Worm (Caenorhabditis elegans) whole organism, late embryonic: ENCODE data around the gene K02E2.6.

Experiments used
- K09A11.1 ChIP-seq: sonication (generic microtip); optimal IDR thresholded peaks from 2 replicates; lab custom pipeline; 2017; ENCODE audit warnings: antibody characterized with exemption, mild to moderate bottlenecking, missing genetic modification characterization, missing compliant biosample characterization; ENCODE audit not compliant: insufficient read depth
- ceh-14 ChIP-seq: sonication (generic microtip); optimal IDR thresholded peaks from 2 replicates; lab custom pipeline; 2016; ENCODE audit warnings: missing genotype, missing genetic modification characterization, missing compliant biosample characterization
- elt-2 ChIP-seq: sonication (generic microtip); optimal IDR thresholded peaks from 2 replicates; lab custom pipeline; 2016; ENCODE audit warnings: missing genetic modification reagents, missing genetic modification characterization, missing compliant biosample characterization
- npax-4 ChIP-seq: sonication (generic microtip); optimal IDR thresholded peaks from 2 replicates; lab custom pipeline; 2016; ENCODE audit warnings: missing genetic modification characterization, missing compliant biosample characterization
- pag-3 ChIP-seq: sonication (generic microtip); optimal IDR thresholded peaks from 2 replicates; lab custom pipeline; 2016; ENCODE audit warnings: missing compliant biosample characterization, missing genetic modification characterization, borderline replicate concordance
- rnt-1 ChIP-seq: sonication (generic microtip); optimal IDR thresholded peaks from 2 replicates; lab custom pipeline; 2016; ENCODE audit warnings: missing genetic modification characterization, missing compliant biosample characterization

DNA sequence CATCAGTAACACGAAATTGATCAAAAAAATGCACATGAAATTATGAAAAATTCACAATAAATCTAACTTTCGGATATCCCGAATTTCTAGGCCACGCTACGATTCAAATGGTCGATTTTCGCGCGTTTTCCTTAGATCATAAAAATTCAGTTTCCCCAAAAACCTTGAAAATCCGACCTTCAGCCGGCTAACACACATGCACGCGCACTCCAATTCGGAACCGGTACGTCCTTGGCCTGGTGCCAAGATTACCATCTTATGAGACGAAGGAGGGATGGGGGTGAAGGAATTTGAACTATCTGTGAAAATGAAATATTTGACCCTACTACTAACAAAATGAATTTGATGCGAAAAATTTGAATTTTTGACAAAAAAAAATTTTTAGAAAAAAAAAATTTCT is 42.4 kb downstream of the K02E2.6 start:
- TF ChIP-seq npax-4: no peak
- no peak for TF ChIP-seq elt-2
- TF ChIP-seq rnt-1: no peak
- no peak for TF ChIP-seq pag-3 (tag; lab: Kevin White, UChicago)
- TF ChIP-seq K09A11.1 (tag; lab: Kevin White, UChicago): no peak
- TF ChIP-seq ceh-14 (tag; lab: Kevin White, UChicago): no peak
